Fruit fly (Drosophila melanogaster) S2 (cell line): ENCODE results near the gene Sugb.

Experiments used
- CG8478 ChIP-seq: fragments of >200 bp; optimal IDR thresholded peaks from 2 replicates; lab custom pipeline; 2018
- CTCF ChIP-seq, 2 experiments: fragments of >200 bp; optimal IDR thresholded peaks; 2 replicates each; lab custom pipeline; 2018

The Sugb gene

DNA sequence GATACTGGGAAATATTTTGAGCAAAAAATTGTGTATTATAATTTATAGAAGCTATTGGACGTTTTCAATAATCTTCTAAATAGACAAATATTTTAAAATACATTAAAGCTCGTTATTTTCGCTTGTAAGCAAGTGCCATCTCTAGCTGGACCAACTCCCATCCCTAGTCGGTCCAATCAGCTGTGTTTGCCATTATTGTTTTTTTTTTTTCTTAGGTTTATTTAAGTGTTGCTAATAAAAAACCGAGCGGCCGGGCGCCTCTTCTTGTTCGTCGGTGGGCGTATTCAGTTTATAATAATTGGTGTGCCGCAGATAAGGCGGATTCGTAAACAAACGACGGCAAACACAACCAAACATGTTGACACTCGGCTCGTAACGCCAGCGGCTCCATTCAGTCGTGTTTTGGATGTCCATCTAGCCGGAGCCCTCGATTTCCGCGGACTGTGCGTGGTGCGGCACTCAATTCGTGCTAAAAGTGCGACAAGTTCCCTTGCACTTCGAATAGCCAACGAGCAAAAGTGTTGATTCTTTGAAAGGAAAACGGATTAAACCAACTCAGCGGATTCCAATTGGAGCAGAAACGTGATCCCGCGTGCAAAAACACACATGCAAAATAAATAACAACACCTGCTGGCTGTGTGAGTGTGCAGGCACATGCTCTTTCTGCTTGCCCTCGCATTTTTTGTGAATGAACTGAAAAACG, at the start of gene Sugb:
Gene Sugb, plus strand, starts transcription at position 162 of the 703 bp plus-strand sequence.
- TF ChIP-seq CTCF (optimal IDR thresholded peaks at IDR 0.05; lab: Kevin White, UChicago) (no peak), CG8478 (lab: Kevin White, UChicago) (no peak)

DNA sequence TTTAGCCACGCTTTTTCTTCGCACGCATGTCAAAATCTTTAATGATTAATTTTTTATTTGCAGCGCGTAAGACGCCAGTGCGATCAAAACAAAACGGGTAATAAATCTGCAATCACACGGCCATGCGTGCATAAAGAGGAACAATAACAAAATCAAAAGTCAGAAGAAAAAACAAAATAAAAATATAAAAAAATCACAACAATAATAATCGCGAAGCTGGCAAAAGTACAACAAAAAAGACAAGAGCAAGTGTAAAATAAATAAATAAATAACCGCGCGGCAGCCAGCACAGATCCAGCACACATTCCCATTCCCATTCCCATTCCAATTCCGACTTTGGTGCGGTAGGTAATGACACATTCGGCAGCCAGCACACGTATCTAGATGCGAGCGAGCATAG, 49.2 kb upstream of the Sugb start:
- TF ChIP-seq CTCF (optimal IDR thresholded peaks at IDR 0.05; lab: Kevin White, UChicago) (no peak), CG8478 (lab: Kevin White, UChicago) (no peak)

DNA sequence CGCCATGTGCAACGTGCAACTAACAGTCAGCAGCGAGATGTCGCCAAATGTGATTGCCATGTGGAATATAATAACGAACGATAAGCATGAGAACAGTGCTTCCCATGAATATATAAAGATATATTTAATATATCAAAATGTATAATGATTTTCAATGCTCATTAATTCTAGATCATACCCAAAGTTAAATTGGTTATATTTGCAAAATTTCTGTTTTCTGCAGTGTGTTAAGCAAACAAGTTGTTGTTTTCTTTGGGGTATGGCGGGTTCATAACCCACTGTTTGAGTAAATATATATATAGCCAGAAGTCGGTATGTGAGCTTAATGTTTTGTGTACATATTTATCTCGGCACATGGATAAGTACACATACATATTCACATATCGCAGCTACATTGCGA, 47.0 kb upstream of the Sugb start:
- TF ChIP-seq CTCF (optimal IDR thresholded peaks at IDR 0.05; lab: Kevin White, UChicago) (no peak), CG8478 (lab: Kevin White, UChicago) (no peak)

DNA sequence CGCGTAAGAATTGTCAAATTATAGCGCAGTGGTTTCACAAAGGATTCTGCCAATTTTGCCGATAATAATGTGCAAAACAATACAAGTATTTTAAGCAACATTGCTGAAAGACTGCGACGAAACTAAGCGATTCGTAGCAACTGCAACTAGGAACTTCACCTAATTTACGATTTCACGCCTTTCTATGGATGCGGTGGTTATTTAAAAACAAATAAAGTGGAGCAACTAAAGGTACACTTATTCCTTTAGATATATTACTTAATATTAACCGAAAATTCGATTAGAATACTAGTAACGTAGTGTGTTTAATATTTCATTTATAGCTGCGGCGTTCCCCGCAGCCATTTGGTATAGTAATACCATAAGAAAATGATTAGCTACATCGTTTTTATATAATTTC, 37.8 kb upstream of the Sugb start, which contains the start of gene CG6071:
Gene CG6071, minus strand, starts transcription at position 101 of the 400 bp plus-strand sequence.
- no peak for TF ChIP-seq CG8478 (lab: Kevin White, UChicago)
- no peak for TF ChIP-seq CTCF (optimal IDR thresholded peaks at IDR 0.05; lab: Kevin White, UChicago)

- no peak for TF ChIP-seq CTCF (optimal IDR thresholded peaks at IDR 0.05; lab: Kevin White, UChicago)
- no peak for TF ChIP-seq CG8478 (lab: Kevin White, UChicago)
Observed at dm6 chr3L:11648410-11648809, 35.4 kb upstream of the Sugb start, which contains the start of the genes RIOK1 and Polr3H. RIOK1 (minus strand) TSS chr3L:11648474. Polr3H (plus strand) TSS chr3L:11648756.

DNA sequence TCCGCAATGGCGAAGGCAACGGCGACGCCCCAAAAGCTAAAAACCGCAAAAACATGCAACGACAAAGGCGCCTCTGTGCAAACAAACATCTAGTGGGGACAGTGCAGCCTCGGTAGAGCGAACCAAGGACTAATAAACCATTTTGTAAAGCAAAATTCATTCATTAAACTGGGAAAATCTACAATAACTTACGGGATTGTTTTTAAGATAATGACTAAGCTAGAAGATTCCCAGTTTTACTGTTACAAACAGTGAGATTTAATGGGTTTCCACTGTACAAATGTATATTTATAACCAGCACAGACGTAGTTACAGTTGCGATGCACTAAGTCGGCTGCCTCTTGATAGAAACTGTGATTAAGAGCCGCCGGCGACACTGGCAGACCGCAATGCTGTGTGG, 27.6 kb upstream of the Sugb start:
- TF ChIP-seq CG8478 (lab: Kevin White, UChicago) (no peak), CTCF (optimal IDR thresholded peaks at IDR 0.05; lab: Kevin White, UChicago) (no peak)

DNA sequence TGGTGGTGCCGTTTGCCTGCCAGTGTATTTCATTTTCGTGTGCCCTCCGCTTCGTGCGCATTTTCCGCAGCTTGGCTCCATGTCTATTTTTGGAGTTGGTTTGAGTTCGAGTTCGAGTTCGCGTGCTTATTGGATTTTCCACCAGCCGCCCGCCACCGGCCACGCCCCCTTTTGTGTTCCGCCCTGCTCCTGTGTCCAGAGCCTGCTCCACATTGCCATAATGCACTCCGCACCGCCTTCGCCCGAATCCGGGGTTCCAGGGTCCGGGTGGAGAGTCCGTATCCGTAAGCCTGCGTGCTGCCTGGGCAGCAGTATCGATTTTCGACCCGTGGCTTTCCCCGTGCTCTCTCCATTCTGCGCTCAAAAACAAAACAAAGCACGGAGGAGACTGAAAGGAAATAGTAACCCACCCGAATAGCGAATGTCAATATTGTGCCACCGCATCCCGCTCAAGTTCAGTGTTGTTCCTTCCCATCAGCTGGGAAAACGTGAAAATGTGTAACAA, 5.4 kb upstream of the Sugb start:
- TF ChIP-seq CTCF (optimal IDR thresholded peaks at IDR 0.05; lab: Kevin White, UChicago) (no peak), CG8478 (lab: Kevin White, UChicago) (no peak)

DNA sequence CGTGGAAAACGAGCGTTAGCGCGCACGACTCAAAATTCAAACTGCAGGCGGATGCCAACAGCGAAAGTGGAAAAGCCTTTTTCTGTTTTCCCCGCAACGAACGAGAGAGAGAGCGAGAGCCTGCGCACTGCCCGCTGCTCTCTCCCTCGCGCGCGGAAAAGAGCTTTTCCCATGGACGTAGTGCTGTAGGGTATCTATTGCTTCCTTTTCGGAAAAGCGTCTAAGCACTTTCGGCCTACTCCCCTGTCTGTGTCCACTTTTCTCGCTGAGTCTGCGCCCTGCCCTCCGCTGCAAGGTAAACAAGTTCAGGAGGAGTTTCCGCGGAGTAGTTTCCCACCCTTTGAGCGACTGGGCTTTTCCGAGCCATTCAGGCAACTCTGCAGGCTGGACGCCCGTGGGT, 3.5 kb upstream of the Sugb start, which contains the start of gene CG32085:
Gene CG32085, minus strand, starts transcription at position 47 of the 400 bp plus-strand sequence.
- TF ChIP-seq CG8478 (lab: Kevin White, UChicago) (no peak), CTCF (optimal IDR thresholded peaks at IDR 0.05; lab: Kevin White, UChicago) (no peak)

DNA sequence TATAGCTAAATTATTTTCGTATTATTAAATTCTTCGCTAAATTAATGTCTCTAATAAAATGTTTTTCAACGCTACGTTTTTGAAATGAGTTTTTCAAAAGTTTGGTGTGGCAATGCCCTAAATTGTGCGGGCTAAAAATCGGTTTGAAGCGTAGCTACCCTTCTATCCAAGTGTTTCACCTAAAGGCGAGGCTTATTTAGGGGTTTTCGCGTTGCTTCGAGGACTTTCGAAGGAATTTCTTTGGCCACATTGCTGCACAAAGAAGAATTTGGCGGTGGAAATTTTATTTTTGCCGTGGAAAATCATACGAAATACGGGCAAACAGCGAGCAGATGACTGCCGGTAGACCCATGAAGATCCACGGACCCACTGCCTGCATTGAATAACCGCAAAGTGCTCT, 2.0 kb upstream of the Sugb start, which contains the start of gene TfIIEalpha:
Gene TfIIEalpha, plus strand, starts transcription at position 245 of the 400 bp plus-strand sequence.
- TF ChIP-seq CG8478 (lab: Kevin White, UChicago) (no peak), CTCF (optimal IDR thresholded peaks at IDR 0.05; lab: Kevin White, UChicago) (peak; percentile 41 to 56)

dm6 chr3L:11684522-11684851, 707 bp downstream of the Sugb start:
- TF ChIP-seq CTCF (optimal IDR thresholded peaks at IDR 0.05; lab: Kevin White, UChicago) (no peak), CG8478 (lab: Kevin White, UChicago) (no peak)

- TF ChIP-seq CTCF (optimal IDR thresholded peaks at IDR 0.05; lab: Kevin White, UChicago): no peak
- TF ChIP-seq CG8478 (lab: Kevin White, UChicago): no peak
Observed at dm6 chr3L:11685876-11686275, 2.1 kb downstream of the Sugb start.

DNA sequence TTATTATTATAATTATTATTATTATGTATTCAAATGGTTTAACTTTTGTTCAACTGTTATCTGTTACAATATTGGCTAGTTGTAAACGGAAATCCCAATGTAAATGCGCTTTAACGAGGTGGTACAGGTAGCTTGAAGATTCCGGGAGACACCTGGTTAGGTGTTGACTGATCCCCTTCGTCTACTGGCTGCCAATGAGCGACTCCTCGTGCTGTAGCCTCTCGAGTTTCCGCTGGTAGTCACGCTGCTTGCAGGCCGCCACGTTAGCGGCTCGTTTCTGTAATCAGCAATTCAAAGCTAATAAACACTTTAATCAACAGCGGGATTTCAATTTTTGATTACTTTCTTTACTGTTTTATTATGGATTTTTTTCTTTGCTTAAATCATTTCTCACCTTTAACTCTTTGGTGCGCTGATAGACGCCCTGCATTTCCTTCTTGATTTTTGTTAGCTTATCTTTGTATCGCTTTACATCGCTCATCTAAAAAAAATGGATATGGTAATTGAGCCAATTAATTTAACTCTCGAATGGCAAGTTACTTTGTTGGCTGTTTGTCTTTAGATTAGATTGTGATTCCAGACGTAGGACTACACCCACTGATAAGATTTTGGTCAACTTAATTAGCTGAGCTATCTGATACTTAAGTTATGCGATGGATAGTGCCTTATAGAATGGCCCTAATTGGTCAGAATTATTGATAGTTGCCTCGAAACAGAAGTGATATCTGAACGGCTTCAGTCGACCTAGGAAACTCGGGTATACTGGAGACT, 6.2 kb downstream of the Sugb start:
- TF ChIP-seq CG8478 (lab: Kevin White, UChicago) (no peak), CTCF (optimal IDR thresholded peaks at IDR 0.05; lab: Kevin White, UChicago) (no peak)

- TF ChIP-seq CTCF (optimal IDR thresholded peaks at IDR 0.05; lab: Kevin White, UChicago) (peak in 1 of 2 experiments; percentile 12), CG8478 (lab: Kevin White, UChicago) (no peak)
Observed at dm6 chr3L:11691203-11691797, 7.5 kb downstream of the Sugb start, which contains the start of the genes Pldn and CG14135. Pldn (minus strand) TSS chr3L:11691399. CG14135 (plus strand) TSS chr3L:11691571.

DNA sequence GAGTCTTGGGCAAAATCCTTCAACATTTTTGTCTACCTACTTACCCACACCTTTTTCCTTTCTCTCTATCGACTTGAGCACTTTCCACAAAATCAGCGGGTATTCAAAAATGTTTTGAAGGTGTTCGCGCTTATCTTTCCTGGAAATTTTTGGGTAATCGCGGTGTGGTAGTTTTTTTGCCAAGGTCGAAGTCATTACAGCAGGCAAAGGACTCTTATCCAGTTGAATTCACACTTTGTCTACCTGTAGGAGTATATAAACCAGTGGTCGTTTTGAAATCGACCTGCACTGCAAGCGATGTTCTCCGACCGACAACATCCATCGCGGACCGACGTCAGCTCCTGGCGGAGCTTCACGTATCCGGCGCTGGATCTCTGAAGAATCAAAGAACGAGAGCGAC, 9.1 kb downstream of the Sugb start:
- TF ChIP-seq CG8478 (lab: Kevin White, UChicago) (no peak), CTCF (optimal IDR thresholded peaks at IDR 0.05; lab: Kevin White, UChicago) (no peak)
